Worm (Caenorhabditis elegans) whole organism, L2 larva: ENCODE data around the gene atz-1.

Experiments
- F13H6.1 ChIP-seq: sonication (generic microtip); optimal IDR thresholded peaks from 2 replicates; lab custom pipeline; 2016; ENCODE audit warnings: missing genetic modification characterization, missing compliant biosample characterization
- R02D3.7 ChIP-seq: fragments of 150-350 bp; optimal IDR thresholded peaks from 2 replicates; lab custom pipeline; 2014; ENCODE audit warnings: missing biosample characterization, missing genetic modification characterization
- Y55F3AM.14 ChIP-seq: fragments of 200-800 bp; sonication (Bioruptor generic); optimal IDR thresholded peaks from 2 replicates; lab custom pipeline; 2018; ENCODE audit warnings: mild to moderate bottlenecking, missing genetic modification characterization, missing compliant biosample characterization
- mab-5 ChIP-seq: fragments of 150-350 bp; optimal IDR thresholded peaks from 2 replicates; lab custom pipeline; 2014; ENCODE audit warnings: missing biosample characterization, missing genetic modification characterization
- mbf-1 ChIP-seq: sonication (generic microtip); optimal IDR thresholded peaks from 2 replicates; lab custom pipeline; 2017; ENCODE audit warnings: missing biosample characterization, missing genetic modification characterization
- nhr-6 ChIP-seq: fragments of 150-350 bp; optimal IDR thresholded peaks from 2 replicates; lab custom pipeline; 2014; ENCODE audit warnings: missing biosample characterization, missing genetic modification characterization

DNA sequence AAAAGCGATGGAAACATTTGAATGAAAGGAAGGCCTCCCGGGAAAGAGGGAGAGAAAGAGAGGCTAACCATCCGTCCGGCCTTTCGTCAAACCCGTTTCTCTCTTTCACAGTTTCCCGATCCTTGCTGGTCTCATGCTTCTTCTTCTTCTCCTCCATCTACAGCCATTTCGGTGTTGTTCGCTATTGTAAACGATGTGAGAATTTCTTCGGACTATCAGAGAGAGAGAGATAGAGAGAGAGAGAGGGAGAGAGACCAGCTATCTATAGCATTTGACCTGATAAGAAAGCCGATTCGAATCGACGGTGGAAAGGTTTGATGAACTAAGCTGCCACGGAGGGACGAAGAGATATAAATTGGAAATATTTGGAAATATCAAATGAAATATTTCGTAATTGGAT, 27.5 kb upstream of the atz-1 start:
- TF ChIP-seq mbf-1 (tag; lab: Kevin White, UChicago) (no peak), F13H6.1 (no peak), Y55F3AM.14 (no peak), nhr-6 (tag; lab: Kevin White, UChicago) (no peak), R02D3.7 (tag; lab: Kevin White, UChicago) (no peak), mab-5 (tag; lab: Kevin White, UChicago) (no peak)
